Worm (Caenorhabditis elegans) whole organism, L2 larva: ENCODE measurements around the gene pmp-5.

ENCODE experiments used
- R02D3.7 ChIP-seq: fragments of 150-350 bp; optimal IDR thresholded peaks from 2 replicates; lab custom pipeline; 2014; ENCODE audit warnings: missing biosample characterization, missing genetic modification characterization
- ZK546.5 ChIP-seq: sonication (generic microtip); optimal IDR thresholded peaks from 2 replicates; lab custom pipeline; 2017; ENCODE audit warnings: missing biosample characterization, missing genetic modification characterization
- ama-1 ChIP-seq: fragments of 150-350 bp; optimal IDR thresholded peaks from 2 replicates; lab custom pipeline; 2018; ENCODE audit warnings: inconsistent platforms
- crh-2 ChIP-seq: sonication (generic microtip); optimal IDR thresholded peaks from 2 replicates; lab custom pipeline; 2017; ENCODE audit warnings: missing biosample characterization, missing genetic modification characterization
- fos-1 ChIP-seq: fragments of 150-350 bp; optimal IDR thresholded peaks from 2 replicates; lab custom pipeline; 2014; ENCODE audit warnings: missing biosample characterization, missing genetic modification characterization
- lin-39 ChIP-seq: fragments of 150-350 bp; optimal IDR thresholded peaks from 2 replicates; lab custom pipeline; 2014; ENCODE audit warnings: missing biosample characterization, missing genetic modification reagents, missing genetic modification characterization
- nhr-77 ChIP-seq: fragments of 150-350 bp; optimal IDR thresholded peaks from 2 replicates; lab custom pipeline; 2014; ENCODE audit warnings: missing biosample characterization, missing genetic modification characterization
- sem-4 ChIP-seq: fragments of 150-350 bp; optimal IDR thresholded peaks from 2 replicates; lab custom pipeline; 2014; ENCODE audit warnings: missing biosample characterization, missing genetic modification reagents, missing genetic modification characterization
- snpc-4 ChIP-seq: fragments of 150-350 bp; optimal IDR thresholded peaks from 2 replicates; lab custom pipeline; 2014; ENCODE audit warnings: missing biosample characterization, missing genetic modification characterization

DNA sequence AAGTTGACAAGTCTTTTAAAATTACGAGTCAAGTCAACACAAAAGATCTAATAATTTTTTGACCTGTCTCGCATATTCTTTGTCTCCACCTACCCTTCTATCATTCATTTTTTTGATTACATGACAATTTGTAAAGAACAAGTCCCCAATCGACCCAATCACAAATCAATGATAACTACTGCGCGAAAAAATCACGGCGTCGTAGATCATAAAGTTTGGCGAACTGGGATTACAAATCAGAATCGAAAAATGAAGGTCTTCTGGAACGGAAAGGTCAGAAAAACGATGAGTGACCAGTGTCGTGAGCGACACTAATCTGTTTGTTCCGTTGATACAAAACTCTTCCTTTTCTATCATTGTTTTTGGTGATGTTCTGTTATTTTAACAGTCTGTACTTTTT, 24.5 kb upstream of the pmp-5 start:
- TF ChIP-seq snpc-4 (tag; lab: Kevin White, UChicago) = no peak
- no peak for TF ChIP-seq ZK546.5 (tag; lab: Kevin White, UChicago)
- TF ChIP-seq R02D3.7 (tag; lab: Kevin White, UChicago) = no peak
- TF ChIP-seq fos-1 (tag; lab: Kevin White, UChicago) = no peak
- TF ChIP-seq sem-4 (tag; lab: Kevin White, UChicago) = no peak
- no peak for TF ChIP-seq crh-2
- TF ChIP-seq nhr-77 (tag; lab: Kevin White, UChicago) = no peak
- no peak for TF ChIP-seq lin-39 (tag; lab: Kevin White, UChicago)
- TF ChIP-seq ama-1 (lab: Kevin White, UChicago) = no peak
